Worm (Caenorhabditis elegans) whole organism, dauer: ENCODE measurements around the gene ttll-11.
"Not testable (repeated sequence)": the region's sequence is repeated elsewhere in the genome, so short reads cannot be mapped to it uniquely, and the experiment has no call there.

Experiments used
- unc-62 ChIP-seq: sonication (generic microtip); optimal IDR thresholded peaks from 2 replicates; lab custom pipeline; 2017; ENCODE audit warnings: missing biosample characterization, missing genetic modification reagents, missing genetic modification characterization

The ttll-11 gene

ce11 chrIV:8705504-8705903, 8.0 kb downstream of the ttll-11 start, which contains the start of gene H23L24.4:
TSS of gene H23L24.4 (minus strand) at chrIV:8705604.
- no peak for TF ChIP-seq unc-62 (GFP tag; lab: Kevin White, UChicago)

ce11 chrIV:8708046-8708445, 10.5 kb downstream of the ttll-11 start:
- TF ChIP-seq unc-62 (GFP tag; lab: Kevin White, UChicago): no peak

DNA sequence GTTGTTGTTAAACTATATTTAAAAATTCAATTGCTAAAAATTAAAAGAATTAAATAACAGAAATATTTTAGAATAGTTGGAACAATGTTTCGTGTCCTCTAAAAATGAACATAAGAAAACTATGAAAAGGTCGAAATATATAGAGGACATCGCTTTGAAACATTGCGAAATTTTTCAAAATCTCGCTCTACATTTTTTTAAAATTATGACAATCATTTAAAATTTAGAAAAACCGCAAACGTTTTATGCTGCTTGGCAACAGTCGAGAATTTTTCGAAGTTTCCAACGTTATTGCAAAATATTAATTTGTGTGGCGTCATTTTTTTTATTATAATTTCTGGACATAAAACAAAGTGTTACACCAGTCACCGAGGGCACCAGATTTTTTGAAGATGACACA, 17.5 kb downstream of the ttll-11 start, which contains the start of the genes parg-2 and ipla-5:
Gene parg-2, minus strand, starts transcription at position 101 of the 400 bp plus-strand sequence.
Gene ipla-5, plus strand, starts transcription at position 216 of the 400 bp plus-strand sequence.
- not testable (repeated sequence) for TF ChIP-seq unc-62 (GFP tag; lab: Kevin White, UChicago)

- no peak for TF ChIP-seq unc-62 (GFP tag; lab: Kevin White, UChicago)
These were observed 20.6 kb downstream of the ttll-11 start, which contains the start of gene H23L24.1 for ce11 chrIV:8718153-8718552. TSS of gene H23L24.1 (plus strand) at chrIV:8718453.

DNA sequence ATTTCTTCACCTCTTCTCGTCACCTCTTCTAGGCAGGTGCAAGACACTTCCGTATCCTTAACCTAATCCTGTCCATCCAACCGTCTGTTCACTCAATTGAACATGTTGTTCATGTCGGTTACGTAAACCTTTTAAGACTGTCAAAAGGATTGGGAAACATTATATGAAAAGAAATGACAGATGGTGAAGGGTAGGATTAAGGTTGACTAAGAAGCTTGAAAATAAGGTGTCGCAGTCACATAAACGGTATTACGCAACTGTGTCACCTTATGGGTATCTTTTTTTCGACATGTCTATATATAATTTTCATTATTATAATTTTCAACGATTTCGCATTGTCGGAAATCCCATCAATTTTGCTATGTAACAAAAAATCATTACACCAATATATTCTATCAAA, 25.3 kb downstream of the ttll-11 start:
- no peak for TF ChIP-seq unc-62 (GFP tag; lab: Kevin White, UChicago)

DNA sequence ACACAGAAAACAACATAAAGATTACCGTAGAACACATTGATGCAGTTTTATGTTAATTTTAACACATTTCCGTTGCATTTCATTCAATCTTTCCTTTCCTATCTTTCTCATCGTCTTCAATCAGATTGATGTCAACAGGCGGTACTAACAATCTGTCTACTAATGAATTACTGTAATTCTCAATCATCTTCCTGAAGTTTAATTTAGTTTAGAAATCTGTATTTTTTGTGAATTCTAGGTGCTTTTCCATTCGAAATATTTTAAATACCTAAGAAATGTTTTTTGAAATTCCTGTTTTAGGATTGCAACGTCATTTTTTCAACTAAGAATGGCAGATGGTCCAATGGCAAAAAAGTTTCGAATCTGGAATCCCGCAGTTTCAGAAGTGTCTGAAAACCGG, 26.2 kb downstream of the ttll-11 start, which contains the start of gene F21D5.9:
Gene F21D5.9, plus strand, starts transcription at position 301 of the 400 bp plus-strand sequence.
- no peak for TF ChIP-seq unc-62 (GFP tag; lab: Kevin White, UChicago)

- no peak for TF ChIP-seq unc-62 (GFP tag; lab: Kevin White, UChicago)
These were observed 27.4 kb downstream of the ttll-11 start for ce11 chrIV:8724907-8725306.

DNA sequence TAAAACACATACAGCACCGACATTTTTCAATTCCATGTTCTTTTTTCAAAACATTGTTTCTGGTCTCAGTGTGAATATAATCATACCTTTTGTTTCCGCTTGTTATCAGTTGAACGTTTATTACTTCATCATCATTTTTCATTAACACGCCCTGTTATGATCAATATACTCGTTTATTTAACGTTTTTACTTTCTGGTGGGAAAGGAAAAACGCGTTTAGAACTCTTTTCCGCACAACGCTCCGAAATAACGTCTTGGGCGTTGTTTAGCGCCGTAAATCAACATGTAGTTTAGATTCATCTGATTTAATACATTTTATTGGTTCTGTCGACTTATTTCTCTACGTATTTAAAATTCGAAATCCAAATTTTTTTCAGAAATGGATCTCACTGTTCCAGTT, 27.8 kb downstream of the ttll-11 start, which contains the start of gene pgm-3:
Gene pgm-3, plus strand, starts transcription at position 378 of the 400 bp plus-strand sequence.
- no peak for TF ChIP-seq unc-62 (GFP tag; lab: Kevin White, UChicago)

DNA sequence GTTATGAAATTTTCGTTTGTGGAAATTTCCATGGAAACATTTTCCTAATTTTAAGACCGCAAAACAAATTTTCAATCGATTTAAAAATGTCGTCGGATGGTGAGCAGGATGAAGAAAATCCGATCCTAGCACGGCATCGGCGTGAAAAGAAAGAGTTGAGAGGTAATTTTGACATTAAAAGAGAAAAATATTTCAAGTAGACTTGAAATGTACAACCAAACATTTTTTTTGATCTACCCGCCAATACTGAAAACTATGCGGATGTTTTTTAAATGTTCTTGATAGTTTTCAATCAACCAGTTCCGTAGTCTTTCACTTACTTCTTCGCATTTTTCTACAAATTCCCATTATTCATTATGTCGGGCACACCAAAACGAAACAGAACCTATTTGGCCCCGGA, 30.6 kb downstream of the ttll-11 start, which contains the start of gene otub-3:
Gene otub-3, plus strand, starts transcription at position 56 of the 400 bp plus-strand sequence.
- no peak for TF ChIP-seq unc-62 (GFP tag; lab: Kevin White, UChicago)

- TF ChIP-seq unc-62 (GFP tag; lab: Kevin White, UChicago): no peak
These were observed 32.1 kb downstream of the ttll-11 start for ce11 chrIV:8729636-8730035.

DNA sequence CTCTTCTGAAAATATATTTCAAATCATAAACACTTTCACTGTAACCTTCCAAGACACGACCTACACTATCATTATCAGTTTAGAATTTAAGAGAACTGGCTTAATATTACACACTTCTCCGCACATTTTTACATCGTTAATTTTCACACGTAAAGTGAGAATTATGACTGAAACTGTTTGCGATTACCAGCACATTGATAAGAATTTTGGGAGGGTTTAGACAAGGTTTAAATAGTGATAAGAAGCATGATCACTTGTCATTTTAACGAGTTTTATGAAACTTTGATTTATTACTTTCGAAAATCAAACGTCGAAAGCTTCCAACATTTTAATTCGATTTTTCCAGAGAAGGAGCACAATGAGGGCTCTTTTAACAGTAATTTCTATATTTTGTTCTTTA, 32.9 kb downstream of the ttll-11 start, which contains the start of gene F21D5.3:
Gene F21D5.3, plus strand, starts transcription at position 347 of the 400 bp plus-strand sequence.
- TF ChIP-seq unc-62 (GFP tag; lab: Kevin White, UChicago): no peak

DNA sequence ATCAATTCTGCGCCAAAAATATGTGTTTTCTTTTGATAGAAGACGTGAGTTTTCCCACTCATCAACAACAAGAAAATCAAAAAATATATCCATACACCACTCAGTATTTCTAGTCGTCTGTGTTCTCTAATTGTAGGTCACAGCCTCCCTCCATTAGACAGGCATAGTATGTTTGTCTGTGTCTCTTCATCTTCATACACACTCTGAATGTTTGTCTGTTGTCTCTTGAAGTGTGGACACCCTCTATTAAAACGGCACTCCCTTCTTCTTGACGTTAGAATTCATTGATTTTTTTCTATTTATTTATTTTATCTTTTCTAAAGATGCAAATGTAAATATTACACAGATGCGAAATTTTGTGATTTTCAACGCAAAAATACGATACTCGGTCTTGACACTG, 39.8 kb downstream of the ttll-11 start:
- TF ChIP-seq unc-62 (GFP tag; lab: Kevin White, UChicago): no peak

DNA sequence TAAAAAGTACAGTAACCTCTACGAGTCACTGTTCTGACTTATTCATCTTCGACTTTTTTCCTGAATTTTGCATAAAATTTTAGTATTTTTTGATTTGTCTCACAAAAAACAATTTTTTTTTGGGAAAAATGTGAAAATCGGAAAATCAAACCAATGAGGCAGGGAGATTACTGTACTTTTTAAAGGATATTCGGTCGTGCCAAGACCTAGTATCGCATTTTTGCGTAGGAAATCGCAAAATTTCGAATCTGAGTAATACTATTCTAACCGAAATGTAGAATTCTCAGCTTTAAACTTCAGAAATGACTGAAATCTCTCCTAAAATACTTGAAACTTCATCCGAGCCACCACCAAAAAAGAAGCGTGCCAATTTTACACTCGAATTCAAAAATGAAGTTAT, 40.3 kb downstream of the ttll-11 start, which contains the start of gene F21D5.4:
Gene F21D5.4, plus strand, starts transcription at position 301 of the 400 bp plus-strand sequence.
- no peak for TF ChIP-seq unc-62 (GFP tag; lab: Kevin White, UChicago)

ce11 chrIV:8739294-8739693, 41.8 kb downstream of the ttll-11 start, which contains the start of gene F21D5.5:
TSS of gene F21D5.5 (minus strand) at chrIV:8739394.
- no peak for TF ChIP-seq unc-62 (GFP tag; lab: Kevin White, UChicago)

ce11 chrIV:8739926-8740325, 42.4 kb downstream of the ttll-11 start, which contains the start of gene mrps-33:
TSS of gene mrps-33 (minus strand) at chrIV:8740026.
- no peak for TF ChIP-seq unc-62 (GFP tag; lab: Kevin White, UChicago)

ce11 chrIV:8740952-8741438, 43.5 kb downstream of the ttll-11 start, which contains the start of gene F21D5.6:
TSS of gene F21D5.6 (minus strand) at chrIV:8741388.
- no peak for TF ChIP-seq unc-62 (GFP tag; lab: Kevin White, UChicago)
